Worm (Caenorhabditis elegans) whole organism, young adult: ENCODE data around the gene F38H4.4.

Experiments
- B0035.1 ChIP-seq: sonication (generic microtip); optimal IDR thresholded peaks from 2 replicates; lab custom pipeline; 2016; ENCODE audit warnings: missing genetic modification characterization, mild to moderate bottlenecking, missing compliant biosample characterization, missing genotype, missing genetic modification reagents
- B0336.3 ChIP-seq: fragments of 200-800 bp; sonication (Bioruptor generic); IDR thresholded peaks from 2 replicates; pipeline ENCODE4 v1.3.6; 2022; ENCODE audit warnings: missing genetic modification characterization, missing compliant biosample characterization
- D2030.7 ChIP-seq: fragments of 200-800 bp; sonication (Bioruptor generic); IDR thresholded peaks from 2 replicates; pipeline ENCODE4 v1.3.6; 2022; ENCODE audit warnings: missing genetic modification reagents, missing genetic modification characterization, missing compliant biosample characterization
- F10E7.11 ChIP-seq: sonication (generic microtip); optimal IDR thresholded peaks from 2 replicates; lab custom pipeline; 2017; ENCODE audit warnings: mild to moderate bottlenecking, missing genetic modification characterization, moderate library complexity, missing compliant biosample characterization
- F22D6.2 ChIP-seq: sonication (generic microtip); optimal IDR thresholded peaks from 2 replicates; lab custom pipeline; 2016; ENCODE audit warnings: mild to moderate bottlenecking, missing genetic modification characterization, missing compliant biosample characterization
- F57C9.4 ChIP-seq: sonication (generic microtip); optimal IDR thresholded peaks from 2 replicates; lab custom pipeline; 2017; ENCODE audit warnings: mild to moderate bottlenecking, missing genetic modification characterization, missing compliant biosample characterization
- Y67H2A.10 ChIP-seq: fragments of 200-800 bp; sonication (Bioruptor generic); conservative IDR thresholded peaks from 2 replicates; pipeline ENCODE4 v1.3.6; 2022; ENCODE audit warnings: missing genetic modification reagents, missing genetic modification characterization, missing compliant biosample characterization
- ama-1 ChIP-seq, 3 experiments: fragments of 150-350 bp in 1 of 3; sonication (generic microtip) in 2 of 3; optimal IDR thresholded peaks; 2 replicates each; lab custom pipeline; 2014 to 2018; ENCODE audit warnings: missing biosample characterization in 2 of 3, missing genetic modification characterization in 2 of 3, missing genetic modification reagents in 2 of 3
- athp-1 ChIP-seq: sonication (generic microtip); optimal IDR thresholded peaks from 2 replicates; lab custom pipeline; 2017; ENCODE audit warnings: mild to moderate bottlenecking, missing genetic modification characterization, missing compliant biosample characterization
- bed-2 ChIP-seq: fragments of 200-800 bp; sonication (Bioruptor generic); IDR thresholded peaks from 2 replicates; pipeline ENCODE4 v1.3.6; 2022; ENCODE audit warnings: missing genetic modification reagents, missing genetic modification characterization, missing compliant biosample characterization
- ccch-3 ChIP-seq: fragments of 200-800 bp; sonication (Bioruptor generic); optimal IDR thresholded peaks from 2 replicates; lab custom pipeline; 2018; ENCODE audit warnings: mild to moderate bottlenecking, missing genetic modification characterization, missing compliant biosample characterization
- ceh-58 ChIP-seq: fragments of 200-800 bp; sonication (Bioruptor generic); IDR thresholded peaks from 2 replicates; pipeline ENCODE4 v1.3.6; 2022; ENCODE audit warnings: missing genetic modification characterization, missing compliant biosample characterization
- chd-7 ChIP-seq: sonication (generic microtip); optimal IDR thresholded peaks from 2 replicates; lab custom pipeline; 2016; ENCODE audit warnings: mild to moderate bottlenecking, missing genetic modification characterization, moderate library complexity, missing compliant biosample characterization
- dox-1 ChIP-seq: fragments of 200-800 bp; sonication (Bioruptor generic); IDR thresholded peaks from 2 replicates; pipeline ENCODE4 v1.3.6; 2022; ENCODE audit warnings: missing genetic modification reagents, missing genetic modification characterization, missing compliant biosample characterization
- efl-1 ChIP-seq: fragments of 150-350 bp; optimal IDR thresholded peaks from 2 replicates; lab custom pipeline; 2014; ENCODE audit warnings: missing biosample characterization, missing genetic modification reagents, missing genetic modification characterization
- hlh-26 ChIP-seq: fragments of 200-800 bp; sonication (Bioruptor generic); conservative IDR thresholded peaks from 2 replicates; pipeline ENCODE4 v1.3.6; 2022; ENCODE audit warnings: missing genetic modification reagents, missing genetic modification characterization, missing compliant biosample characterization
- hmg-20 ChIP-seq: fragments of 200-800 bp; sonication (Bioruptor generic); IDR thresholded peaks from 2 replicates; pipeline ENCODE4 v1.3.6; 2022; ENCODE audit warnings: missing genetic modification reagents, missing genetic modification characterization, missing compliant biosample characterization
- lag-1 ChIP-seq: fragments of 200-800 bp; sonication (Bioruptor generic); IDR thresholded peaks from 2 replicates; pipeline ENCODE4 v1.3.6; 2022; ENCODE audit warnings: missing genetic modification reagents, missing genetic modification characterization, missing compliant biosample characterization
- let-526 ChIP-seq: fragments of 200-800 bp; sonication (Bioruptor generic); IDR thresholded peaks from 2 replicates; pipeline ENCODE4 v1.3.6; 2022; ENCODE audit warnings: missing genetic modification reagents, missing genetic modification characterization, missing compliant biosample characterization
- let-607 ChIP-seq, 2 experiments: fragments of 200-800 bp in 1 of 2; sonication (Bioruptor generic) in 1 of 2; sonication (generic microtip) in 1 of 2; optimal IDR thresholded peaks; 2 replicates each; lab custom pipeline; 2016 to 2018; ENCODE audit warnings: mild to moderate bottlenecking in 2 of 2, missing compliant biosample characterization in 2 of 2, missing genetic modification characterization in 2 of 2, moderate library complexity in 2 of 2, missing genotype in 1 of 2
- lin-40 ChIP-seq: sonication (generic microtip); optimal IDR thresholded peaks from 2 replicates; lab custom pipeline; 2016; ENCODE audit warnings: missing genetic modification characterization, mild to moderate bottlenecking, missing compliant biosample characterization, missing genotype, missing genetic modification reagents
- madf-10 ChIP-seq: sonication (generic microtip); optimal IDR thresholded peaks from 2 replicates; lab custom pipeline; 2016; ENCODE audit warnings: mild to moderate bottlenecking, missing genetic modification characterization, missing compliant biosample characterization
- madf-6 ChIP-seq: fragments of 200-800 bp; sonication (Bioruptor generic); IDR thresholded peaks from 2 replicates; pipeline ENCODE4 v1.3.6; 2022; ENCODE audit warnings: missing genetic modification reagents, missing genetic modification characterization, missing compliant biosample characterization
- mel-28 ChIP-seq: sonication (generic microtip); optimal IDR thresholded peaks from 2 replicates; lab custom pipeline; 2016; ENCODE audit warnings: borderline replicate concordance, mild to moderate bottlenecking, missing genetic modification characterization, missing compliant biosample characterization
- nhr-179 ChIP-seq: sonication (generic microtip); optimal IDR thresholded peaks from 2 replicates; lab custom pipeline; 2016; ENCODE audit warnings: mild to moderate bottlenecking, missing genetic modification characterization, missing compliant biosample characterization
- nhr-27 ChIP-seq: fragments of 200-800 bp; sonication (Bioruptor generic); optimal IDR thresholded peaks from 2 replicates; lab custom pipeline; 2018; ENCODE audit warnings: mild to moderate bottlenecking, missing genetic modification characterization, moderate library complexity, missing compliant biosample characterization
- sdz-38 ChIP-seq: sonication (generic microtip); optimal IDR thresholded peaks from 2 replicates; lab custom pipeline; 2016; ENCODE audit warnings: missing genotype, missing genetic modification characterization, missing compliant biosample characterization
- snpc-1.1 ChIP-seq: sonication (generic microtip); optimal IDR thresholded peaks from 2 replicates; lab custom pipeline; 2017; ENCODE audit warnings: missing genetic modification characterization, mild to moderate bottlenecking, missing compliant biosample characterization, antibody characterized with exemption, moderate library complexity, missing genotype, missing genetic modification reagents; ENCODE audit not compliant: insufficient read depth
- snpc-1.3 ChIP-seq: sonication (generic microtip); optimal IDR thresholded peaks from 2 replicates; lab custom pipeline; 2017; ENCODE audit warnings: missing genetic modification characterization, mild to moderate bottlenecking, missing compliant biosample characterization, antibody characterized with exemption, moderate library complexity, missing genotype, missing genetic modification reagents; ENCODE audit not compliant: insufficient read depth
- tbx-9 ChIP-seq: sonication (generic microtip); optimal IDR thresholded peaks from 2 replicates; lab custom pipeline; 2016; ENCODE audit warnings: borderline replicate concordance, missing genetic modification characterization, inconsistent platforms, missing compliant biosample characterization
- ztf-25 ChIP-seq: fragments of 200-800 bp; sonication (Bioruptor generic); IDR thresholded peaks from 2 replicates; pipeline ENCODE4 v1.3.6; 2022; ENCODE audit warnings: missing genetic modification reagents, missing genetic modification characterization, missing compliant biosample characterization

F38H4.4 gene

ce11 chrIV:11859995-11860605 lies 12.0 kb downstream of the F38H4.4 start, which contains the start of gene mob-1 (continued):
- TF ChIP-seq B0336.3 (GFP tag; lab: Robert Waterston, UW) (peak; percentile 75), tbx-9 (tag; lab: Kevin White, UChicago) (no peak), bed-2 (GFP tag; lab: Robert Waterston, UW) (no peak), lin-40 (no peak), madf-10 (tag; lab: Kevin White, UChicago) (no peak), hmg-20 (GFP tag; lab: Robert Waterston, UW) (no peak), snpc-1.1 (tag; lab: Kevin White, UChicago) (no peak), madf-6 (GFP tag; lab: Robert Waterston, UW) (peak; percentile 62), D2030.7 (GFP tag; lab: Robert Waterston, UW) (no peak), ztf-25 (no peak), F22D6.2 (tag; lab: Kevin White, UChicago) (no peak), hlh-26 (GFP tag; lab: Robert Waterston, UW) (no peak), ama-1 (optimal IDR thresholded peaks at IDR 0.05; lab: Kevin White, UChicago) (no peak), ama-1 (GFP tag; optimal IDR thresholded peaks at IDR 0.05; lab: Kevin White, UChicago) (no peak), snpc-1.3 (no peak), lag-1 (GFP tag; lab: Robert Waterston, UW) (no peak), let-607 (tag; optimal IDR thresholded peaks at IDR 0.05; lab: Kevin White, UChicago) (no peak), nhr-27 (tag; lab: Kevin White, UChicago) (no peak), ceh-58 (no peak), dox-1 (GFP tag; lab: Robert Waterston, UW) (peak; percentile 28; the same call in 1 of the 2 replicates)

- TF ChIP-seq ztf-25, result no peak
- no peak for TF ChIP-seq athp-1 (tag; lab: Kevin White, UChicago)
- no peak for TF ChIP-seq ccch-3 (GFP tag; lab: Kevin White, UChicago)
- TF ChIP-seq chd-7, result no peak
- TF ChIP-seq, all 124 proteins: peak for 0
These were observed 15.4 kb downstream of the F38H4.4 start for ce11 chrIV:11863428-11863827.

ce11 chrIV:11864226-11864625 lies 16.2 kb downstream of the F38H4.4 start, which contains the start of gene trpa-1:
Gene trpa-1 (plus strand): TSS chrIV:11864526.
- TF ChIP-seq mel-28 (no peak), hlh-26 (GFP tag; lab: Robert Waterston, UW) (no peak)

- TF ChIP-seq nhr-179 (no peak), F10E7.11 (tag; lab: Kevin White, UChicago) (no peak), efl-1 (GFP tag; lab: Kevin White, UChicago) (no peak), let-526 (GFP tag; lab: Robert Waterston, UW) (no peak), sdz-38 (tag; lab: Kevin White, UChicago) (no peak), snpc-1.3 (no peak), madf-10 (tag; lab: Kevin White, UChicago) (no peak), F57C9.4 (tag; lab: Kevin White, UChicago) (no peak), B0035.1 (tag; lab: Kevin White, UChicago) (no peak), Y67H2A.10 (no peak)
- TF ChIP-seq, all 124 proteins: peak for 0
These were observed 19.7 kb downstream of the F38H4.4 start for ce11 chrIV:11867652-11868232.
